Fruit fly (Drosophila melanogaster) whole organism, embryonic: ENCODE measurements around the gene CG5180.

Experiments used
- CG10565 ChIP-seq: fragments of 200-800 bp; sonication (Bioruptor generic); optimal IDR thresholded peaks from 3 replicates; lab custom pipeline; 2016; ENCODE audit warnings: missing biosample characterization, mild to moderate bottlenecking, missing genetic modification characterization
- CG11504 ChIP-seq: fragments of 200-800 bp; sonication (Bioruptor generic); optimal IDR thresholded peaks from 3 replicates; lab custom pipeline; 2019; ENCODE audit warnings: missing biosample characterization, mild to moderate bottlenecking, missing genetic modification characterization, moderate library complexity
- CG12219 ChIP-seq: fragments of 200-800 bp; sonication (Bioruptor generic); optimal IDR thresholded peaks from 3 replicates; lab custom pipeline; 2018; ENCODE audit warnings: missing biosample characterization, mild to moderate bottlenecking, missing genetic modification characterization
- CG12391 ChIP-seq: fragments of 200-800 bp; sonication (Bioruptor generic); optimal IDR thresholded peaks from 3 replicates; lab custom pipeline; 2018; ENCODE audit warnings: missing biosample characterization, mild to moderate bottlenecking, missing genetic modification characterization, moderate library complexity
- CG13123 ChIP-seq: fragments of 200-800 bp; sonication (Bioruptor generic); optimal IDR thresholded peaks from 2 replicates; lab custom pipeline; 2016; ENCODE audit warnings: missing biosample characterization, missing genetic modification characterization
- CG13424 ChIP-seq: fragments of 200-800 bp; sonication (Bioruptor generic); optimal IDR thresholded peaks from 2 replicates; lab custom pipeline; 2019; ENCODE audit warnings: missing biosample characterization, mild to moderate bottlenecking, missing genetic modification characterization, moderate library complexity
- CG14965 ChIP-seq: fragments of 200-800 bp; sonication (Bioruptor generic); optimal IDR thresholded peaks from 2 replicates; lab custom pipeline; 2016; ENCODE audit warnings: missing biosample characterization, missing genetic modification characterization, borderline replicate concordance
- CG15073 ChIP-seq: fragments of 200-800 bp; sonication (Bioruptor generic); optimal IDR thresholded peaks from 2 replicates; lab custom pipeline; 2016; ENCODE audit warnings: missing biosample characterization, missing genetic modification characterization
- CG1529 ChIP-seq: fragments of 200-800 bp; sonication (Bioruptor generic); optimal IDR thresholded peaks from 3 replicates; lab custom pipeline; 2018; ENCODE audit warnings: missing biosample characterization, missing genetic modification characterization
- CG15514 ChIP-seq: fragments of 200-800 bp; sonication (Bioruptor generic); optimal IDR thresholded peaks from 3 replicates; lab custom pipeline; 2017; ENCODE audit warnings: missing biosample characterization, missing genetic modification characterization, mild to moderate bottlenecking, moderate library complexity, missing genetic modification reagents
- CG17359 ChIP-seq: fragments of 200-800 bp; sonication (Bioruptor generic); optimal IDR thresholded peaks from 3 replicates; lab custom pipeline; 2018; ENCODE audit warnings: missing biosample characterization, mild to moderate bottlenecking, missing genetic modification characterization, moderate library complexity
- CG18262 ChIP-seq: fragments of 200-800 bp; optimal IDR thresholded peaks from 3 replicates; lab custom pipeline; 2019; ENCODE audit warnings: missing biosample characterization, mild to moderate bottlenecking, missing genetic modification characterization, moderate library complexity
- CG2712 ChIP-seq: fragments of 200-800 bp; optimal IDR thresholded peaks from 3 replicates; lab custom pipeline; 2019; ENCODE audit warnings: missing biosample characterization, mild to moderate bottlenecking, missing genetic modification characterization, moderate library complexity
- CG31365 ChIP-seq: fragments of 200-800 bp; sonication (Bioruptor generic); optimal IDR thresholded peaks from 2 replicates; lab custom pipeline; 2018; ENCODE audit warnings: missing biosample characterization, mild to moderate bottlenecking, missing genetic modification characterization
- CG31388 ChIP-seq: fragments of 200-800 bp; sonication (Bioruptor generic); optimal IDR thresholded peaks from 2 replicates; lab custom pipeline; 2016; ENCODE audit warnings: missing biosample characterization, missing genetic modification characterization
- CG4730 ChIP-seq: fragments of 200-800 bp; sonication (Bioruptor generic); IDR thresholded peaks from 2 replicates; pipeline ENCODE4 v1.3.6; 2022; ENCODE audit warnings: missing biosample characterization, missing genetic modification characterization
- CG6175 ChIP-seq: fragments of 200-800 bp; sonication (Bioruptor generic); IDR thresholded peaks from 3 replicates; pipeline ENCODE4 v1.3.6; 2022; ENCODE audit warnings: missing biosample characterization, missing genetic modification characterization
- CG9437 ChIP-seq: fragments of 200-800 bp; sonication (Bioruptor generic); optimal IDR thresholded peaks from 2 replicates; lab custom pipeline; 2018; ENCODE audit warnings: missing biosample characterization, mild to moderate bottlenecking, missing genetic modification characterization
- CG9727 ChIP-seq: fragments of 200-800 bp; sonication (Bioruptor generic); optimal IDR thresholded peaks from 3 replicates; lab custom pipeline; 2017; ENCODE audit warnings: missing biosample characterization, mild to moderate bottlenecking, missing genetic modification characterization
- D ChIP-seq, 2 experiments: fragments of 200-800 bp in 1 of 2; fragments of >200 bp in 1 of 2; sonication (Bioruptor generic) in 1 of 2; optimal IDR thresholded peaks; 2 replicates in 1 of 2; 3 replicates in 1 of 2; lab custom pipeline; 2017; ENCODE audit warnings: mild to moderate bottlenecking in 1 of 2, missing biosample characterization in 1 of 2, missing genetic modification characterization in 1 of 2, missing genetic modification reagents in 1 of 2
- Doc3 ChIP-seq: fragments of 200-800 bp; sonication (Bioruptor generic); IDR thresholded peaks from 3 replicates; pipeline ENCODE4 v1.3.6; 2022; ENCODE audit warnings: missing biosample characterization, missing genetic modification characterization; ENCODE audit not compliant: partially characterized antibody
- E2f2 ChIP-seq: fragments of 200-800 bp; sonication (Bioruptor generic); IDR thresholded peaks from 2 replicates; pipeline ENCODE4 v1.3.6; 2022; ENCODE audit warnings: missing biosample characterization, missing genetic modification characterization
- ERR ChIP-seq: fragments of 200-800 bp; sonication (Bioruptor generic); optimal IDR thresholded peaks from 2 replicates; lab custom pipeline; 2016; ENCODE audit warnings: missing biosample characterization, missing genetic modification characterization
- Ets97D ChIP-seq: fragments of 200-800 bp; sonication (Bioruptor generic); optimal IDR thresholded peaks from 3 replicates; lab custom pipeline; 2016; ENCODE audit warnings: missing biosample characterization, missing genetic modification characterization
- Hr78 ChIP-seq, 2 experiments: fragments of 200-800 bp in 1 of 2; fragments of >200 bp in 1 of 2; sonication (Bioruptor generic) in 1 of 2; optimal IDR thresholded peaks; 2 replicates each; lab custom pipeline; 2017 to 2019; ENCODE audit warnings: missing biosample characterization in 2 of 2, missing genetic modification characterization in 2 of 2, mild to moderate bottlenecking in 1 of 2, moderate library complexity in 1 of 2
- Hsf ChIP-seq: fragments of 200-800 bp; sonication (Bioruptor generic); optimal IDR thresholded peaks from 3 replicates; lab custom pipeline; 2016; ENCODE audit warnings: missing biosample characterization, missing genetic modification characterization
- Mad ChIP-seq: fragments of 200-800 bp; sonication (Bioruptor generic); optimal IDR thresholded peaks from 2 replicates; lab custom pipeline; 2016; ENCODE audit warnings: missing biosample characterization, missing genetic modification characterization
- NC2β ChIP-seq: fragments of 200-800 bp; sonication (Bioruptor generic); optimal IDR thresholded peaks from 2 replicates; lab custom pipeline; 2016; ENCODE audit warnings: missing biosample characterization, missing genetic modification characterization
- Rx ChIP-seq: fragments of 200-800 bp; sonication (Bioruptor generic); IDR thresholded peaks from 2 replicates; pipeline ENCODE4 v1.3.6; 2022; ENCODE audit warnings: missing biosample characterization, missing genetic modification characterization
- Trl ChIP-seq, 3 experiments: fragments of >200 bp in 2 of 3; fragments of 200-800 bp in 1 of 3; sonication (Bioruptor generic) in 1 of 3; optimal IDR thresholded peaks; 2 replicates in 1 of 3; 3 replicates in 2 of 3; lab custom pipeline; 2016 to 2017; ENCODE audit warnings: missing biosample characterization in 1 of 3, missing genetic modification characterization in 1 of 3
- bcd ChIP-seq: fragments of 200-800 bp; sonication (Bioruptor generic); optimal IDR thresholded peaks from 2 replicates; lab custom pipeline; 2017; ENCODE audit warnings: missing biosample characterization, mild to moderate bottlenecking, missing genetic modification characterization
- bowl ChIP-seq: fragments of 200-800 bp; sonication (Bioruptor generic); IDR thresholded peaks from 2 replicates; pipeline ENCODE4 v1.3.6; 2022; ENCODE audit warnings: missing biosample characterization, missing genetic modification characterization
- br ChIP-seq: fragments of >200 bp; optimal IDR thresholded peaks from 2 replicates; lab custom pipeline; 2017
- chm ChIP-seq: fragments of 200-800 bp; sonication (Bioruptor generic); IDR thresholded peaks from 2 replicates; pipeline ENCODE4 v1.3.6; 2022; ENCODE audit warnings: missing biosample characterization, missing genetic modification characterization
- crc ChIP-seq: fragments of 200-800 bp; sonication (Bioruptor generic); optimal IDR thresholded peaks from 2 replicates; lab custom pipeline; 2016; ENCODE audit warnings: missing biosample characterization, missing genetic modification characterization
- dmrt11E ChIP-seq: fragments of 200-800 bp; sonication (Bioruptor generic); optimal IDR thresholded peaks from 3 replicates; lab custom pipeline; 2018; ENCODE audit warnings: missing biosample characterization, mild to moderate bottlenecking, missing genetic modification characterization, moderate library complexity
- ems ChIP-seq: fragments of 200-800 bp; sonication (Bioruptor generic); optimal IDR thresholded peaks from 3 replicates; lab custom pipeline; 2016; ENCODE audit warnings: missing biosample characterization, missing genetic modification characterization
- gt ChIP-seq: fragments of 200-800 bp; sonication (Bioruptor generic); IDR thresholded peaks from 2 replicates; pipeline ENCODE4 v1.3.6; 2022; ENCODE audit warnings: missing biosample characterization, missing genetic modification characterization
- kah ChIP-seq: fragments of 200-800 bp; sonication (Bioruptor generic); optimal IDR thresholded peaks from 2 replicates; lab custom pipeline; 2018; ENCODE audit warnings: missing biosample characterization, mild to moderate bottlenecking, missing genetic modification characterization
- kni ChIP-seq: fragments of 200-800 bp; sonication (Bioruptor generic); optimal IDR thresholded peaks from 3 replicates; lab custom pipeline; 2017; ENCODE audit warnings: mild to moderate bottlenecking, missing biosample characterization, missing genetic modification reagents, missing genetic modification characterization
- lbe ChIP-seq: fragments of 200-800 bp; sonication (Bioruptor generic); optimal IDR thresholded peaks from 2 replicates; lab custom pipeline; 2016; ENCODE audit warnings: missing biosample characterization, mild to moderate bottlenecking, missing genetic modification characterization
- nerfin-2 ChIP-seq: fragments of 200-800 bp; sonication (Bioruptor generic); IDR thresholded peaks from 2 replicates; pipeline ENCODE4 v1.3.6; 2022; ENCODE audit warnings: missing biosample characterization, missing genetic modification characterization; ENCODE audit not compliant: partially characterized antibody
- nmo ChIP-seq: fragments of 200-800 bp; sonication (Bioruptor generic); optimal IDR thresholded peaks from 2 replicates; lab custom pipeline; 2018; ENCODE audit warnings: missing biosample characterization, mild to moderate bottlenecking, missing genetic modification characterization, moderate library complexity
- pan ChIP-seq, 4 experiments: fragments of >200 bp in 3 of 4; fragments of 200-800 bp in 1 of 4; sonication (Bioruptor generic) in 1 of 4; optimal IDR thresholded peaks in 3 of 4; IDR thresholded peaks in 1 of 4; 2 replicates each; pipeline versions ENCODE4 v1.3.6 to Lab custom; 2017 to 2022; ENCODE audit warnings: missing biosample characterization in 2 of 4, missing genetic modification characterization in 2 of 4, mixed read lengths in 1 of 4
- pros ChIP-seq: fragments of 200-800 bp; sonication (Bioruptor generic); optimal IDR thresholded peaks from 3 replicates; lab custom pipeline; 2019; ENCODE audit warnings: missing biosample characterization, mild to moderate bottlenecking, missing genetic modification characterization, moderate library complexity
- sens ChIP-seq: fragments of 200-800 bp; sonication (Bioruptor generic); peaks from one replicate; lab custom pipeline; 2016; ENCODE audit warnings: missing biosample characterization, missing genetic modification characterization
- seq ChIP-seq: fragments of 200-800 bp; sonication (Bioruptor generic); IDR thresholded peaks from 2 replicates; pipeline ENCODE4 v1.3.6; 2022; ENCODE audit warnings: missing biosample characterization, missing genetic modification characterization
- tna ChIP-seq: fragments of 200-800 bp; sonication (Bioruptor generic); IDR thresholded peaks from 2 replicates; pipeline ENCODE4 v1.3.6; 2022; ENCODE audit warnings: missing biosample characterization, missing genetic modification characterization; ENCODE audit not compliant: partially characterized antibody
- unc-4 ChIP-seq: fragments of 200-800 bp; sonication (Bioruptor generic); IDR thresholded peaks from 2 replicates; pipeline ENCODE4 v1.3.6; 2022; ENCODE audit warnings: missing biosample characterization, missing genetic modification characterization; ENCODE audit not compliant: partially characterized antibody
- unpg ChIP-seq: fragments of 200-800 bp; sonication (Bioruptor generic); optimal IDR thresholded peaks from 3 replicates; lab custom pipeline; 2018; ENCODE audit warnings: missing biosample characterization, mild to moderate bottlenecking, missing genetic modification characterization, moderate library complexity
- zen ChIP-seq: fragments of 200-800 bp; sonication (Bioruptor generic); optimal IDR thresholded peaks from 3 replicates; lab custom pipeline; 2018; ENCODE audit warnings: missing biosample characterization, mild to moderate bottlenecking, missing genetic modification characterization, moderate library complexity

The CG5180 gene

dm6 chr3R:20573326-20573725 is 15.6 kb downstream of the CG5180 start (continued):
- TF ChIP-seq Trl (optimal IDR thresholded peaks at IDR 0.05; lab: Kevin White, UChicago) (no peak), Trl (GFP tag; optimal IDR thresholded peaks at IDR 0.05; lab: Kevin White, UChicago) (no peak), E2f2 (GFP tag; lab: Robert Waterston, UW) (no peak), br (no peak), pan (optimal IDR thresholded peaks at IDR 0.05; lab: Kevin White, UChicago) (no peak), pan (GFP tag; optimal IDR thresholded peaks at IDR 0.05 in 1 of 2, IDR thresholded peaks at IDR 0.05 in 1 of 2) (no peak), tna (no peak), CG9727 (GFP tag; lab: Kevin White, UChicago) (no peak), Doc3 (GFP tag; lab: Robert Waterston, UW) (no peak), CG4730 (no peak), crc (no peak), ERR (GFP tag; lab: Kevin White, UChicago) (no peak), D (optimal IDR thresholded peaks at IDR 0.05; lab: Kevin White, UChicago) (no peak), D (GFP tag; optimal IDR thresholded peaks at IDR 0.05; lab: Kevin White, UChicago) (no peak), CG31388 (GFP tag; lab: Kevin White, UChicago) (no peak), Hr78 (GFP tag; optimal IDR thresholded peaks at IDR 0.05; lab: Kevin White, UChicago) (no peak), bowl (GFP tag; lab: Robert Waterston, UW) (no peak), CG11504 (peak; percentile 11), kah (GFP tag; lab: Kevin White, UChicago) (no peak), CG2712 (tag; lab: Kevin White, UChicago) (peak; percentile 6), Mad (GFP tag; lab: Kevin White, UChicago) (no peak), CG12219 (GFP tag; lab: Kevin White, UChicago) (no peak), bcd (GFP tag; lab: Kevin White, UChicago) (no peak), Rx (GFP tag; lab: Robert Waterston, UW) (no peak), ems (GFP tag; lab: Kevin White, UChicago) (no peak), zen (tag; lab: Kevin White, UChicago) (peak; percentile 6), CG13123 (GFP tag; lab: Kevin White, UChicago) (no peak), nmo (GFP tag; lab: Kevin White, UChicago) (no peak), sens (GFP tag; lab: Kevin White, UChicago) (peak; percentile 76), CG9437 (peak; percentile 12), CG18262 (tag; lab: Kevin White, UChicago) (peak; percentile 30), lbe (GFP tag; lab: Kevin White, UChicago) (no peak), CG12391 (tag; lab: Kevin White, UChicago) (peak; percentile 25), CG14965 (GFP tag; lab: Kevin White, UChicago) (no peak), chm (GFP tag; lab: Robert Waterston, UW) (no peak), kni (GFP tag; lab: Kevin White, UChicago) (no peak), pros (GFP tag; lab: Kevin White, UChicago) (no peak), dmrt11E (tag; lab: Kevin White, UChicago) (no peak), CG13424 (tag; lab: Kevin White, UChicago) (peak; percentile 11), NC2β (no peak), CG17359 (tag; lab: Kevin White, UChicago) (no peak)
- TF ChIP-seq, all 482 proteins: peak for 39

- no peak for TF ChIP-seq CG10565 (GFP tag; lab: Kevin White, UChicago)
- TF ChIP-seq seq (GFP tag; lab: Robert Waterston, UW) = no peak
- peak; percentile 2 for TF ChIP-seq unpg (GFP tag; lab: Kevin White, UChicago)
- no peak for TF ChIP-seq CG31365 (tag; lab: Kevin White, UChicago)
- peak; percentile 51 for TF ChIP-seq CG15514 (GFP tag; lab: Kevin White, UChicago)
- TF ChIP-seq CG15073 (GFP tag; lab: Kevin White, UChicago) = no peak
- no peak for TF ChIP-seq Ets97D (GFP tag; lab: Kevin White, UChicago)
- no peak for TF ChIP-seq CG1529 (GFP tag; lab: Kevin White, UChicago)
- 0 out of 2 replicates have a peak, but pooled peaks have one; percentile 38 for TF ChIP-seq unc-4 (GFP tag; lab: Robert Waterston, UW)
- TF ChIP-seq gt (GFP tag; lab: Robert Waterston, UW) = no peak
- TF ChIP-seq nerfin-2 (GFP tag; lab: Robert Waterston, UW) = no peak
- no peak for TF ChIP-seq CG6175 (GFP tag; lab: Robert Waterston, UW)
- TF ChIP-seq Hsf = no peak
These were observed 16.8 kb downstream of the CG5180 start for dm6 chr3R:20574535-20574980.
